Worm (Caenorhabditis elegans): ENCODE measurements around the gene T06E6.10.

Gene T06E6.10

ce11 chrV:15454322-15454721 lies 36.4 kb downstream of the T06E6.10 start (continued):
- TF ChIP-seq egl-18 (GFP tag; IDR thresholded peaks at IDR 0.05) (0 out of 2 replicates have a peak, but pooled peaks have one; percentile 59), akir-1 (GFP tag; optimal IDR thresholded peaks at IDR 0.05) (no peak), rcor-1 (GFP tag; IDR thresholded peaks at IDR 0.05) (peak; percentile 55; the same call in 1 of the 2 replicates), ztf-28 (GFP tag; IDR thresholded peaks at IDR 0.05) (peak; percentile 44; the same call in 1 of the 2 replicates), mel-28 (tag; optimal IDR thresholded peaks at IDR 0.05; ENCODE audit: borderline replicate concordance) (no peak), snpc-3.4 (tag; optimal IDR thresholded peaks at IDR 0.05) (no peak), hlh-12 (tag; optimal IDR thresholded peaks at IDR 0.05) (no peak), athp-1 (tag; optimal IDR thresholded peaks at IDR 0.05) (peak; percentile 17), ztf-25 (GFP tag; IDR thresholded peaks at IDR 0.05) (0 out of 2 replicates have a peak, but pooled peaks have one; percentile 49), hmg-1.2 (GFP tag; IDR thresholded peaks at IDR 0.05) (peak; percentile 49), C17E4.6 (GFP tag; IDR thresholded peaks at IDR 0.05) (no peak), nhr-120 (GFP tag; IDR thresholded peaks at IDR 0.05) (no peak), ceh-40 (GFP tag; IDR thresholded peaks at IDR 0.05) (no peak), mxl-1 (tag; optimal IDR thresholded peaks at IDR 0.05) (peak; percentile 10), lir-1 (GFP tag; conservative IDR thresholded peaks at IDR 0.05) (no peak), Y79H2A.3 (GFP tag; conservative IDR thresholded peaks at IDR 0.05) (no peak), sdz-38 (tag; optimal IDR thresholded peaks at IDR 0.05) (no peak), rec-8 (tag; optimal IDR thresholded peaks at IDR 0.05) (peak in 1 of 2 experiments; percentile 67), B0261.1 (tag; optimal IDR thresholded peaks at IDR 0.05) (peak; percentile 67), dpl-1 (GFP tag; optimal IDR thresholded peaks at IDR 0.05) (no peak), gei-17 (GFP tag; optimal IDR thresholded peaks at IDR 0.05) (no peak), F33H1.4 (GFP tag; IDR thresholded peaks at IDR 0.05) (peak; percentile 30; the same call in 1 of the 2 replicates), lin-54 (GFP tag; optimal IDR thresholded peaks at IDR 0.05) (peak; percentile 16), Y56A3A.18 (GFP tag; IDR thresholded peaks at IDR 0.05) (peak; percentile 69; the same call in 1 of the 2 replicates), somi-1 (GFP tag; optimal IDR thresholded peaks at IDR 0.05) (peak; percentile 2)

ce11 chrV:15459088-15459487 lies 41.2 kb downstream of the T06E6.10 start, which contains the start of gene str-71:
TSS of gene str-71 (minus strand) at chrV:15459188.
- TF ChIP-seq F57A8.1 (GFP tag; optimal IDR thresholded peaks at IDR 0.05) = no peak
- TF ChIP-seq nhr-120 (GFP tag; IDR thresholded peaks at IDR 0.05) = no peak
- no peak for TF ChIP-seq snpc-1.1 (tag; optimal IDR thresholded peaks at IDR 0.05; ENCODE audit: insufficient read depth)
- TF ChIP-seq lag-1 (GFP tag; IDR thresholded peaks at IDR 0.05) = no peak
- TF ChIP-seq hlh-12 (tag; optimal IDR thresholded peaks at IDR 0.05) = no peak
- TF ChIP-seq ztf-22 (GFP tag; optimal IDR thresholded peaks at IDR 0.05) = no peak
- TF ChIP-seq nfya-1 (tag; optimal IDR thresholded peaks at IDR 0.05; ENCODE audit: borderline replicate concordance, insufficient read depth) = no peak
- no peak for TF ChIP-seq F23B12.7 (tag; optimal IDR thresholded peaks at IDR 0.05; ENCODE audit: insufficient read depth)

ce11 chrV:15464402-15464801 lies 46.5 kb downstream of the T06E6.10 start, which contains the start of gene rocf-1:
TSS of gene rocf-1 (minus strand) at chrV:15464502.
- TF ChIP-seq ztf-6 (GFP tag; IDR thresholded peaks at IDR 0.05) (no peak), bed-1 (GFP tag; IDR thresholded peaks at IDR 0.05) (no peak), F57A8.1 (GFP tag; optimal IDR thresholded peaks at IDR 0.05) (no peak)

All from whole organism, young adult.